Worm (Caenorhabditis elegans): ENCODE results near the gene nhr-233.

nhr-233 gene

ce11 chrV:16608478-16608877, 37.9 kb upstream of the nhr-233 start:
- no peak for TF ChIP-seq unc-62 (GFP tag; optimal IDR thresholded peaks at IDR 0.05)
- no peak for TF ChIP-seq blmp-1 (tag; optimal IDR thresholded peaks at IDR 0.05)
- no peak for TF ChIP-seq zip-8 (tag; optimal IDR thresholded peaks at IDR 0.05)
- TF ChIP-seq ham-2 (GFP tag; optimal IDR thresholded peaks at IDR 0.05), result no peak
- TF ChIP-seq lsy-2 (tag; optimal IDR thresholded peaks at IDR 0.05), result no peak
- no peak for TF ChIP-seq snpc-4 (tag; optimal IDR thresholded peaks at IDR 0.05)
- no peak for TF ChIP-seq nhr-12 (tag; optimal IDR thresholded peaks at IDR 0.05)
- TF ChIP-seq nhr-237 (tag; optimal IDR thresholded peaks at IDR 0.05), result no peak
- TF ChIP-seq tbx-8 (GFP tag; optimal IDR thresholded peaks at IDR 0.05), result no peak
- no peak for TF ChIP-seq lin-13 (tag; optimal IDR thresholded peaks at IDR 0.05)
- TF ChIP-seq ceh-43 (GFP tag; optimal IDR thresholded peaks at IDR 0.05), result no peak
- no peak for TF ChIP-seq sem-2 (GFP tag; optimal IDR thresholded peaks at IDR 0.05)
- no peak for TF ChIP-seq sptf-1 (tag; optimal IDR thresholded peaks at IDR 0.05)
- TF ChIP-seq unc-120 (tag; optimal IDR thresholded peaks at IDR 0.05; ENCODE audit: poor library complexity, severe bottlenecking), result no peak
- TF ChIP-seq pha-4 (tag; optimal IDR thresholded peaks at IDR 0.05), result no peak

ce11 chrV:16606313-16606712, 35.7 kb upstream of the nhr-233 start, which contains the start of gene Y32B12C.1:
TSS of gene Y32B12C.1 (plus strand) at chrV:16606613.
- TF ChIP-seq zip-8 (tag; optimal IDR thresholded peaks at IDR 0.05) (no peak), ceh-39 (tag; optimal IDR thresholded peaks at IDR 0.05) (no peak), pha-4 (tag; optimal IDR thresholded peaks at IDR 0.05) (no peak), sem-2 (GFP tag; optimal IDR thresholded peaks at IDR 0.05) (no peak), ztf-11 (tag; optimal IDR thresholded peaks at IDR 0.05) (no peak), drap-1 (GFP tag; optimal IDR thresholded peaks at IDR 0.05) (no peak), elt-3 (tag; optimal IDR thresholded peaks at IDR 0.05) (no peak), M03D4.4 (tag; optimal IDR thresholded peaks at IDR 0.05) (no peak), nhr-237 (tag; optimal IDR thresholded peaks at IDR 0.05) (no peak), lsy-2 (tag; optimal IDR thresholded peaks at IDR 0.05) (no peak), lin-32 (GFP tag; optimal IDR thresholded peaks at IDR 0.05) (no peak), blmp-1 (tag; optimal IDR thresholded peaks at IDR 0.05) (no peak), unc-39 (tag; optimal IDR thresholded peaks at IDR 0.05) (no peak), snpc-4 (tag; optimal IDR thresholded peaks at IDR 0.05) (no peak)

ce11 chrV:16605463-16605862, 34.9 kb upstream of the nhr-233 start:
- no peak for TF ChIP-seq nhr-2 (tag; optimal IDR thresholded peaks at IDR 0.05)
- TF ChIP-seq ceh-39 (tag; optimal IDR thresholded peaks at IDR 0.05), result no peak

- no peak for TF ChIP-seq ztf-11 (tag; optimal IDR thresholded peaks at IDR 0.05)
Measured at ce11 chrV:16604301-16604700, 33.7 kb upstream of the nhr-233 start.

ce11 chrV:16603102-16603501, 32.5 kb upstream of the nhr-233 start, which contains the start of gene T03E6.8:
TSS of gene T03E6.8 (minus strand) at chrV:16603202.
- TF ChIP-seq ceh-83 (GFP tag; optimal IDR thresholded peaks at IDR 0.05) (no peak), ham-2 (GFP tag; optimal IDR thresholded peaks at IDR 0.05) (no peak), nhr-12 (tag; optimal IDR thresholded peaks at IDR 0.05) (no peak), cnd-1 (tag; optimal IDR thresholded peaks at IDR 0.05) (no peak), lin-13 (tag; optimal IDR thresholded peaks at IDR 0.05) (no peak)

- TF ChIP-seq mab-5 (tag; optimal IDR thresholded peaks at IDR 0.05) (no peak), nhr-12 (tag; optimal IDR thresholded peaks at IDR 0.05) (no peak), nhr-2 (tag; optimal IDR thresholded peaks at IDR 0.05) (no peak), pha-4 (tag; optimal IDR thresholded peaks at IDR 0.05) (no peak), unc-39 (tag; optimal IDR thresholded peaks at IDR 0.05) (no peak), unc-62 (GFP tag; optimal IDR thresholded peaks at IDR 0.05) (no peak), lin-32 (GFP tag; optimal IDR thresholded peaks at IDR 0.05) (no peak), drap-1 (GFP tag; optimal IDR thresholded peaks at IDR 0.05) (no peak), bed-3 (GFP tag; optimal IDR thresholded peaks at IDR 0.05) (no peak), nhr-237 (tag; optimal IDR thresholded peaks at IDR 0.05) (no peak), mls-2 (tag; optimal IDR thresholded peaks at IDR 0.05) (no peak), cnd-1 (tag; optimal IDR thresholded peaks at IDR 0.05) (no peak), lin-13 (tag; optimal IDR thresholded peaks at IDR 0.05) (no peak)
Measured at ce11 chrV:16600623-16601022, 30.0 kb upstream of the nhr-233 start, which contains the start of gene T03E6.9. TSS of gene T03E6.9 (minus strand) at chrV:16600723.

- TF ChIP-seq unc-62 (GFP tag; optimal IDR thresholded peaks at IDR 0.05) (no peak), elt-3 (tag; optimal IDR thresholded peaks at IDR 0.05) (no peak), elt-1 (tag; optimal IDR thresholded peaks at IDR 0.05; ENCODE audit: borderline replicate concordance, insufficient read depth) (no peak), cnd-1 (tag; optimal IDR thresholded peaks at IDR 0.05) (no peak), sptf-1 (tag; optimal IDR thresholded peaks at IDR 0.05) (no peak), mep-1 (tag; optimal IDR thresholded peaks at IDR 0.05) (no peak), drap-1 (GFP tag; optimal IDR thresholded peaks at IDR 0.05) (no peak), unc-39 (tag; optimal IDR thresholded peaks at IDR 0.05) (no peak), lin-32 (GFP tag; optimal IDR thresholded peaks at IDR 0.05) (no peak), lin-13 (tag; optimal IDR thresholded peaks at IDR 0.05) (no peak), pha-4 (tag; optimal IDR thresholded peaks at IDR 0.05) (no peak), hlh-1 (tag; optimal IDR thresholded peaks at IDR 0.05) (no peak), ztf-11 (tag; optimal IDR thresholded peaks at IDR 0.05) (no peak)
Measured at ce11 chrV:16599835-16600234, 29.2 kb upstream of the nhr-233 start.
